Fruit fly (Drosophila melanogaster) whole organism, adult: ENCODE results near the gene Surf4.

Experiments
- Crg-1 ChIP-seq: fragments of 200-800 bp; sonication (Bioruptor generic); optimal IDR thresholded peaks from 2 replicates; lab custom pipeline; 2016; ENCODE audit warnings: missing biosample characterization, missing genetic modification characterization
- pad ChIP-seq: fragments of 200-800 bp; sonication (Bioruptor generic); optimal IDR thresholded peaks from 3 replicates; lab custom pipeline; 2017; ENCODE audit warnings: missing biosample characterization, missing genetic modification characterization, mild to moderate bottlenecking, moderate library complexity, missing genetic modification reagents

DNA sequence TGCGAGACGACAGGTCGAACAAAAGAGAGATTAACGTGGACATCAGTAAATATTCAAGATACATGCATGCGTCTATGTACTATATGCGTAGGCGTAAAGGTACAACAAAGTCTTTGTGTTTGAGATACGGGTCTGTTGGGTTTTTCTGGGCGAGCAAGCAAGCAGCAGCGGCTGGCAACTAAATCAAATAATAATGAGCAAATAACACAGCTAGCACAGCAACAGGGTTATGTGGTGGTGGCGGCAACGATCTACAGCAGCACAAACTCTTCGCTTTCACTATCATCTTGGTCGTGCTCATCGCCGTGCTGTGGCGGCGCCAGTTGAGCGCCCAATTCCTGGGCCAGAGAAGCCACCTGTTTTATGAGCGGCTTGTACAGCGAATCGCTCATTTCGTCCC is 8.0 kb upstream of the Surf4 start:
- TF ChIP-seq pad (GFP tag; lab: Kevin White, UChicago) (no peak), Crg-1 (no peak)
